Worm (Caenorhabditis elegans) whole organism, midembryonic: Measurements from ENCODE around the gene sulp-5.

Experiments used
- flt-1 ChIP-seq: fragments of 200-800 bp; sonication (Bioruptor generic); IDR thresholded peaks from 2 replicates; pipeline ENCODE4 v1.3.6; 2022; ENCODE audit warnings: missing genetic modification characterization, missing compliant biosample characterization
- med-1 ChIP-seq: sonication (generic microtip); optimal IDR thresholded peaks from 2 replicates; lab custom pipeline; 2017; ENCODE audit warnings: missing genetic modification characterization, mild to moderate bottlenecking, missing compliant biosample characterization, antibody characterized with exemption, missing genetic modification reagents; ENCODE audit not compliant: insufficient read depth
- tab-1 ChIP-seq: fragments of 200-800 bp; sonication (Bioruptor generic); IDR thresholded peaks from 2 replicates; pipeline ENCODE4 v1.3.6; 2022; ENCODE audit warnings: missing genetic modification characterization, missing compliant biosample characterization

DNA sequence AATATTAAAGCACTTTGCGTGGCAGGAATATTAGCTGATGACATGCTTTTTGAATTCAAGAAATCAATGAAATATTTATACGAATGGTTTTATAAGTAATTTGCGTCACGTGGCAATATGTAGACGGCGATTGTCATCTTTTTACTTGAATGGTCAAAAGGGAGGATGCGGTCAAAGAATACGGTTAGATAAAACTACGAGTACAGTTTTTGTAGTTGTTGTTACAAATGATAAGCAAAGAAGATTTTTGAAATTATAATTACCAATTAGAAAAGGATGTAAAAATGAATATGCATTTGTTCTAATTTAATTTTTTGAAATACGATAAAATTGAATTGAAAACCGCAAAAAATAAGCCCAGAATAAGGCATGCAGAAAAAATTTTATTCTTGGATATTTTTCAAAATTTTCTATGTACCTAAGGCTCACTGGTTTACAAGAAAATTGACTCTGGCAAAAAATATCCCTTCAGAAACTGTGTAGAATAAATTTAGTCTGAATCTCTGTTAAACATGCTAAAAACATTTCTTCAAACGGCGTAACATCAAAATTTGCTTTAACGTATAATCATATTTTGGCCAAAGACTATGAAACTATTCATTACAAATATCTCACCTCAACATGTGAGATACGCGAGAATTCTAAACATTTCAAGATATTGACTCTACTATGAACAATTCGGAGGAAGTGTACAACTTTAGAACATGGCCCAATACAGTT lies 11.5 kb downstream of the sulp-5 start, which contains the start of the genes sodh-2 and srx-76:
- TF ChIP-seq med-1 (GFP tag; lab: Kevin White, UChicago) (no peak), tab-1 (GFP tag; lab: Robert Waterston, UW) (no peak), flt-1 (GFP tag; lab: Robert Waterston, UW) (no peak)
